Worm (Caenorhabditis elegans): ENCODE results near the gene D2096.12.
"Not testable (repeated sequence)": the region's sequence is repeated elsewhere in the genome, so short reads cannot be mapped to it uniquely, and the experiment has no call there.

Gene D2096.12

DNA sequence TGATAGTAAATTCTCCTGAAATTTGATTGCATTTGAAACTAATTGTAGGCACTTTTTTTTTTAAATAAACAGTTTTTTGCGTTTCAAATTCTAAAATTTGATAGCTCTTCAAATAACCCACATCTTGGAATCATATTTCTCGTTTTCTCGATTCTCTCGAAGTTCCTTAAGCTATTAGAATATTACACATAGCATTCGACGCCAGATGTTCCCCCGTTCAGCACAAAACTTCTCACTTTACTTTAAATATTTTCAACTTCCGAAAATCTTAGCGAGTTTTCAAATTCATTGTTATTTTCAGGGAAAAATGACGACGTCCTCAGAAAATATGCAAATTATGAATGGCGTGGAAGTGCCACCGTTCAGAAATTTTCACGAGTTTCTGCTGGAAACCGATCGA is 16.4 kb downstream of the D2096.12 start, which contains the start of gene praf-3:
Gene praf-3 (plus strand): TSS at position 301 of the 400 bp plus-strand sequence.
- TF ChIP-seq ceh-13 (GFP tag; optimal IDR thresholded peaks at IDR 0.05), result no peak
- TF ChIP-seq hmbx-1 (tag; optimal IDR thresholded peaks at IDR 0.05), result no peak
- no peak for TF ChIP-seq F13C5.2 (tag; optimal IDR thresholded peaks at IDR 0.05)
- no peak for TF ChIP-seq ama-1 (optimal IDR thresholded peaks at IDR 0.05)
- TF ChIP-seq tbx-37 (GFP tag; conservative IDR thresholded peaks at IDR 0.05), result no peak
- no peak for TF ChIP-seq sea-1 (GFP tag; conservative IDR thresholded peaks at IDR 0.05)
- TF ChIP-seq aly-1 (tag; optimal IDR thresholded peaks at IDR 0.05), result no peak
- no peak for TF ChIP-seq flt-1 (GFP tag; IDR thresholded peaks at IDR 0.05)
- no peak for TF ChIP-seq B0310.2 (tag; optimal IDR thresholded peaks at IDR 0.05)
- TF ChIP-seq scrt-1 (GFP tag; IDR thresholded peaks at IDR 0.05), result no peak
- no peak for TF ChIP-seq ceh-36 (tag; optimal IDR thresholded peaks at IDR 0.05)

DNA sequence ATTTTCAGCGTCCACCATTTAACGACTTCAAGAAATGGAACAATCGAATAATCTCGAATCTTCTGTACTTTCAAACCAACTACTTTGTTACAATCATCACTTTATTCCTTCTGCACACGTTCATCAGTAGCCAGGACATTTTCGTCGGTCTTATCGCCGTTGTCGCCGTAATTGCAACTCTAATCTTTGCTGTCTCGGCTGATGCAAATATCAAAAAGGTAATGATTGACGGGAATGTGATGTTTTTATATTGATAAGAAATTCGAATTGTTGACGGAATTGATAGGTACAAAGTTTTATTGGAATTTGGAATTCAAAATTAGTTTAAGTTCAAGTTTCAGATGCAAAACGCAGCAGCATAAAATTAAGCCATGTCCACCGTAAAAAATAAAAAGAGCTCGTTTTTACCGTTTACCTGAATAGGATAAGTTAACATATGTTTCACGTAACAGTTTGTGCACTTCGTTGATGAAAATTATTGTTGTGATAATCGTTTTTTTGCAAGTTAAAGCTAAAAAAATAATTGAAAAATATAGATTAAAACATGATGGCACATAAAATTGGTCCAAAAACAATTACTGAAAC is 17.1 kb downstream of the D2096.12 start:
- TF ChIP-seq hmbx-1 (tag; optimal IDR thresholded peaks at IDR 0.05) (no peak), ceh-13 (GFP tag; optimal IDR thresholded peaks at IDR 0.05) (no peak)

DNA sequence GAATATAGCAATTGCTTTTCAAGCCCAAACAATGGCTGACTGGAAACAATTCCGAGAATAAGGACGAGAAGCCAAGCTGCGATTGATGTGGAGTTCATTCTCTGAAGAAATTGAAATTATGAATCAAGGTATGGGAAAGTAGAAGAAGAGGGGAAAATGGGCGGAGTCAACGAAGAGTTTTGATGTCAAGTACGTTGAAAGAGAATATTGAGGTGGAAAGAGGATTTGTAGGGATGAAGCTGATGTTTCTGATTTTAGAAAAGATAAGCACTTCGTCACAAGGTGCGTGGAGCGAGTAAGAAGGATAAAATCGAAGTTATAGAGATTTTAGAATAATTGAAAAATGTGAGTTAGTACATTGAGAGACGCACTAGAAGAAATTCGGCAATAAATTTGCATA is 19.4 kb downstream of the D2096.12 start, which contains the start of gene D2096.9:
Gene D2096.9 (minus strand): TSS at position 101 of the 400 bp plus-strand sequence.
- TF ChIP-seq flt-1 (GFP tag; IDR thresholded peaks at IDR 0.05) (no peak), ets-7 (tag; optimal IDR thresholded peaks at IDR 0.05) (no peak), ceh-13 (GFP tag; optimal IDR thresholded peaks at IDR 0.05) (no peak), aly-1 (tag; optimal IDR thresholded peaks at IDR 0.05) (no peak), B0310.2 (tag; optimal IDR thresholded peaks at IDR 0.05) (no peak), hmg-4 (GFP tag; optimal IDR thresholded peaks at IDR 0.05) (no peak), tra-4 (tag; optimal IDR thresholded peaks at IDR 0.05) (no peak), F13C5.2 (tag; optimal IDR thresholded peaks at IDR 0.05) (no peak), tbx-11 (GFP tag; IDR thresholded peaks at IDR 0.05) (no peak), ama-1 (optimal IDR thresholded peaks at IDR 0.05) (no peak), pes-1 (GFP tag; IDR thresholded peaks at IDR 0.05) (no peak), hmbx-1 (tag; optimal IDR thresholded peaks at IDR 0.05) (no peak)

DNA sequence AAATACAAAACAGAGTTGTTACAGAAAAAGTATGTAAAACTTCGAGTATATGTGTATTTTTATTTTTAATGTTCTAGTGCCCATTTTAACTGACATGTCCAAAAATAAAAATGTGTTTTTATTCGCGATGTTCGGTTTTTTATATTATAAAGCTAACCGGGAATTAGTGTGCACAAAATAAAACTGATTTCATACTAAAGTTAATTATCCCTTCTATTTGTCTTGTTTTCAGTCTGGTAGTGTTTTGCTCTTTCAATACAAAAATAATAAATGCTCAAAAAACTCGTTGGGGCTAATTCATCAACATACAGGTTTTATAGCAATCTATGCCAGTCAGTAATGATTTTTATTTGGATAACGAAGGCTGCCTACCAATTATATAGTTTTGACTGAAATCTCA is 21.5 kb downstream of the D2096.12 start:
- TF ChIP-seq flt-1 (GFP tag; IDR thresholded peaks at IDR 0.05), result no peak
- no peak for TF ChIP-seq sea-1 (GFP tag; conservative IDR thresholded peaks at IDR 0.05)
- TF ChIP-seq scrt-1 (GFP tag; IDR thresholded peaks at IDR 0.05), result no peak
- TF ChIP-seq F13C5.2 (tag; optimal IDR thresholded peaks at IDR 0.05), result no peak
- no peak for TF ChIP-seq tbx-37 (GFP tag; conservative IDR thresholded peaks at IDR 0.05)
- no peak for TF ChIP-seq hnd-1 (tag; optimal IDR thresholded peaks at IDR 0.05)
- TF ChIP-seq aly-1 (tag; optimal IDR thresholded peaks at IDR 0.05), result no peak
- TF ChIP-seq tbx-11 (GFP tag; IDR thresholded peaks at IDR 0.05), result no peak
- TF ChIP-seq ama-1 (optimal IDR thresholded peaks at IDR 0.05), result no peak
- TF ChIP-seq hmg-4 (GFP tag; optimal IDR thresholded peaks at IDR 0.05), result no peak
- no peak for TF ChIP-seq ceh-13 (GFP tag; optimal IDR thresholded peaks at IDR 0.05)
- TF ChIP-seq ceh-36 (tag; optimal IDR thresholded peaks at IDR 0.05), result no peak
- no peak for TF ChIP-seq pes-1 (GFP tag; IDR thresholded peaks at IDR 0.05)
- TF ChIP-seq ets-7 (tag; optimal IDR thresholded peaks at IDR 0.05), result no peak
- TF ChIP-seq hmbx-1 (tag; optimal IDR thresholded peaks at IDR 0.05), result no peak
- no peak for TF ChIP-seq tra-4 (tag; optimal IDR thresholded peaks at IDR 0.05)
- no peak for TF ChIP-seq B0310.2 (tag; optimal IDR thresholded peaks at IDR 0.05)

DNA sequence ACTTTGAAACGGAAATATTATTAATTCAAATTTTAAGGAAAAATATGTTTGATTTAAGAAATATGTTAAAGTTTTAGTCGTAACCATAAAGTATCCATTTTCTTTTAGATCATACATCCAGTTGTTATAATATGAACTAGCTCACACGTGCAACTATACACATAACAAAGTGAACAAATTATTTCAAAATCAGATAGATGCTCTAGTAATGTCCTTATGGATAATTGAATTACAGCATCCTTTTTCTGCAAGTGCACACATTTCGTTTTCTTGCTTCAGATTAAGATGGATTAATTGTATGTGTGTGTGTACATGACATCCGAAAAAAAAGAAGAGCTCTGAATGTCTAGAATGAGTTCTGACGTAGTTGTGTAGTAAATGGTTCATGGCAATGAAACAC is 22.4 kb downstream of the D2096.12 start:
- TF ChIP-seq hnd-1 (tag; optimal IDR thresholded peaks at IDR 0.05) (no peak), aly-1 (tag; optimal IDR thresholded peaks at IDR 0.05) (no peak), hmbx-1 (tag; optimal IDR thresholded peaks at IDR 0.05) (no peak), tra-4 (tag; optimal IDR thresholded peaks at IDR 0.05) (no peak), scrt-1 (GFP tag; IDR thresholded peaks at IDR 0.05) (no peak), ceh-36 (tag; optimal IDR thresholded peaks at IDR 0.05) (no peak), B0310.2 (tag; optimal IDR thresholded peaks at IDR 0.05) (no peak), ama-1 (optimal IDR thresholded peaks at IDR 0.05) (no peak), ceh-13 (GFP tag; optimal IDR thresholded peaks at IDR 0.05) (no peak)

DNA sequence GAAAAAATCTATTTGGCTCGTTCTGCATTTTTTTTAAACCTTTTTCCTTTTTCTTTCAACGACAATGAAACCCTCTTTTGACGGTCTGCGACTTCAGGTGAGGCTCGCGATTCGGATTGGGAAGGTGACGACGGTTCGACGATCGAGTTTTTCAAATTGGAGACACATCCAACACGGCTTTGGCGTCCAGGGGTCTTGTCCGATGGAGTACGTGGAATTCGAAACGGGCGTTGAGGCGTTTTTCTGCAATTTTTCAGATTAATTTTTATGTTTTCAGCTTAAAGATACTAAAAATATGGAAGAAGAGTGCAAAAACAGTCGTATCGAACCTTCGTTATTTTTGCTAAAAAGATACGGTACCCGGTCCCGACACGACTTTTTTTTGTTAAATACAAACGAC is 25.9 kb downstream of the D2096.12 start, which contains the start of gene D2096.10:
Gene D2096.10 (minus strand): TSS at position 101 of the 400 bp plus-strand sequence.
- not testable (repeated sequence) for TF ChIP-seq scrt-1 (GFP tag; IDR thresholded peaks at IDR 0.05); sea-1 (GFP tag; conservative IDR thresholded peaks at IDR 0.05); tbx-11 (GFP tag; IDR thresholded peaks at IDR 0.05)

DNA sequence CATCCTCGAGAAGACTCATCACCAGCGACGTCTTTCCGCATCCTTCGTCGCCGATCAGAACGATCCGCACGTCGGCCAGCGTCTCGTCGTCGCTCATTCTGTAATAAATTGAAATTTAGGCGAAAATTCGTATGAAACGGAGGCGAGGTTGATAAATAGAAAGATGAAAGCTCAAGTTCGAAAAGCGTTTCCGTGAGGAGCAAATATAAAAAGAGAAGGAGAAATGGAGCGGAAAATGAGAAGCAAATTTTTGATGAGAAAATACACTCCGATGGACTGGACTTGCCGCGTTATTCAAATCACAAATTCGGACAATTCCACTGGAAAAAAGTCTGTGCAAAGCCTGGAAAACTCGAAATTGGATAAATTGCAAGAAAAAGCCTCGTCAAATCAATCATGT is 30.8 kb downstream of the D2096.12 start, which contains the start of gene D2096.11:
Gene D2096.11 (minus strand): TSS at position 101 of the 400 bp plus-strand sequence.
- TF ChIP-seq tra-4 (tag; optimal IDR thresholded peaks at IDR 0.05) (no peak), hmg-4 (GFP tag; optimal IDR thresholded peaks at IDR 0.05) (no peak), ets-7 (tag; optimal IDR thresholded peaks at IDR 0.05) (no peak), hmbx-1 (tag; optimal IDR thresholded peaks at IDR 0.05) (no peak), flt-1 (GFP tag; IDR thresholded peaks at IDR 0.05) (no peak), F13C5.2 (tag; optimal IDR thresholded peaks at IDR 0.05) (no peak), B0310.2 (tag; optimal IDR thresholded peaks at IDR 0.05) (no peak), ama-1 (optimal IDR thresholded peaks at IDR 0.05) (no peak), ceh-13 (GFP tag; optimal IDR thresholded peaks at IDR 0.05) (no peak), ceh-36 (tag; optimal IDR thresholded peaks at IDR 0.05) (no peak), hnd-1 (tag; optimal IDR thresholded peaks at IDR 0.05) (no peak), aly-1 (tag; optimal IDR thresholded peaks at IDR 0.05) (no peak), scrt-1 (GFP tag; IDR thresholded peaks at IDR 0.05) (no peak), tbx-37 (GFP tag; conservative IDR thresholded peaks at IDR 0.05) (no peak), pes-1 (GFP tag; IDR thresholded peaks at IDR 0.05) (no peak), tbx-11 (GFP tag; IDR thresholded peaks at IDR 0.05) (no peak), sea-1 (GFP tag; conservative IDR thresholded peaks at IDR 0.05) (no peak)

DNA sequence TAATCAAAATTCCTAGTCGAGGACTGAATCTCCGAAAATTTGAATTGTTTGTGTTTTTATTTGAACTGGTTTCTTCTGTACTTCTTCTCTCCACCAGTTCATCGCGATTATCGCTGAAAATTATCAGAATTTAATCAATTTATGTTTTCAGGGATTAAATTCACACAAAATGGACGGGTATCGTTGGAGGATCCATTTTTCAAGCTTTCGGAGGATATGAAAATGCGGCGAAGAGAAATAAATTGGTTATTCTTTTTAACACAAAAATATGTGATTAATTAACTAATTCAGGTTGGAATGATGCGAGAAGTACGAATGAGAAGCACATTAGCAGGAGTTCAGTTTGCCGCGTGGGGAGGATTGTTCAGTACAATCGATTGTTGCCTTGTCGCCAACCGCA is 33.1 kb downstream of the D2096.12 start, which contains the start of gene timm-17B.2:
Gene timm-17B.2 (plus strand): TSS at position 301 of the 400 bp plus-strand sequence.
- TF ChIP-seq flt-1 (GFP tag; IDR thresholded peaks at IDR 0.05), result no peak
- no peak for TF ChIP-seq aly-1 (tag; optimal IDR thresholded peaks at IDR 0.05)
- TF ChIP-seq pes-1 (GFP tag; IDR thresholded peaks at IDR 0.05), result no peak
- TF ChIP-seq F13C5.2 (tag; optimal IDR thresholded peaks at IDR 0.05), result no peak
- no peak for TF ChIP-seq ama-1 (optimal IDR thresholded peaks at IDR 0.05)
- no peak for TF ChIP-seq ets-7 (tag; optimal IDR thresholded peaks at IDR 0.05)
- TF ChIP-seq tbx-37 (GFP tag; conservative IDR thresholded peaks at IDR 0.05), result no peak
- no peak for TF ChIP-seq scrt-1 (GFP tag; IDR thresholded peaks at IDR 0.05)
- no peak for TF ChIP-seq tra-4 (tag; optimal IDR thresholded peaks at IDR 0.05)
- TF ChIP-seq hmbx-1 (tag; optimal IDR thresholded peaks at IDR 0.05), result no peak
- TF ChIP-seq hmg-4 (GFP tag; optimal IDR thresholded peaks at IDR 0.05), result no peak
- no peak for TF ChIP-seq hnd-1 (tag; optimal IDR thresholded peaks at IDR 0.05)
- no peak for TF ChIP-seq ceh-13 (GFP tag; optimal IDR thresholded peaks at IDR 0.05)
- TF ChIP-seq B0310.2 (tag; optimal IDR thresholded peaks at IDR 0.05), result no peak
